Fruit fly (Drosophila melanogaster) whole organism: ENCODE measurements around the gene nej.

Experiments used
- CG8478 ChIP-seq: fragments of >200 bp; optimal IDR thresholded peaks from 2 replicates; lab custom pipeline; 2018; ENCODE audit warnings: inconsistent platforms
- Dll ChIP-seq: fragments of >200 bp; optimal IDR thresholded peaks from 2 replicates; lab custom pipeline; 2017
- pan ChIP-seq: fragments of >200 bp; optimal IDR thresholded peaks from 2 replicates; lab custom pipeline; 2017
- usp ChIP-seq: fragments of >200 bp; optimal IDR thresholded peaks from 2 replicates; lab custom pipeline; 2017; ENCODE audit warnings: missing biosample characterization, missing genetic modification characterization, mixed read lengths

DNA sequence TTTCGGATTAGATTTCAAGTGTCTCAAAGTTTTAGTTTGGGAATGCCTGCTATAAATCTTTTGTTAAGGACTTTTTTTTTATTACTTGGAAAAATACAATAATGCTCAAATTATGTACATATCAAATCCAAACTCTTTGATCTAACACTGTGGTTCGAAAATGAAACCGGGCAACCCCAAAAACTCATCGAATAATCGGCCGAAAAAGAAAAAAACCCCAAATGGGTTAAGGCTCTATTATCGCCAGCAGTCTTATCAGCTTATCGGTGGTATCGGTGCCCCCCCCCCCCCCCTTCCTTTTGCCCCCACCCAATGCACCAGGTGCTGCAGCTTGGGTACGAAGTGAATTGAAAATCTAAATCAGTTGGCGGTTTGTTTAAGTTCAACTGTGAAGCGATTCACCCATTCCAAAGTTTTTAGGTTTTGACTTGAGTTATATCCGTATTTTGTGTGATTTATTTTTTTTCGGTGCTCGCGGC, 69.2 kb downstream of the nej start:
- TF ChIP-seq Dll (lab: Kevin White, UChicago) (no peak), pan (lab: Kevin White, UChicago) (no peak), usp (GFP tag; lab: Kevin White, UChicago) (no peak), CG8478 (lab: Kevin White, UChicago) (no peak)
